Worm (Caenorhabditis elegans): ENCODE data around the gene C27A7.8.

- TF ChIP-seq ztf-11 (tag; optimal IDR thresholded peaks at IDR 0.05) (no peak), nhr-76 (tag; optimal IDR thresholded peaks at IDR 0.05) (no peak), nhr-28 (tag; optimal IDR thresholded peaks at IDR 0.05) (no peak), unc-62 (GFP tag; optimal IDR thresholded peaks at IDR 0.05) (no peak), lsy-2 (tag; optimal IDR thresholded peaks at IDR 0.05) (no peak), snpc-4 (tag; optimal IDR thresholded peaks at IDR 0.05) (no peak), elt-1 (tag; optimal IDR thresholded peaks at IDR 0.05; ENCODE audit: borderline replicate concordance, insufficient read depth) (no peak), unc-120 (tag; optimal IDR thresholded peaks at IDR 0.05; ENCODE audit: poor library complexity, severe bottlenecking) (no peak), lin-13 (tag; optimal IDR thresholded peaks at IDR 0.05) (no peak), pha-4 (tag; optimal IDR thresholded peaks at IDR 0.05) (no peak), zip-8 (tag; optimal IDR thresholded peaks at IDR 0.05) (no peak), nhr-237 (tag; optimal IDR thresholded peaks at IDR 0.05) (no peak), mep-1 (tag; optimal IDR thresholded peaks at IDR 0.05) (no peak), bed-3 (GFP tag; optimal IDR thresholded peaks at IDR 0.05) (no peak)
These were observed 14.7 kb downstream of the C27A7.8 start, which contains the start of gene col-37 for ce11 chrV:12167653-12168052.

Measured in whole organism, mixed stage, embryonic.